Fruit fly (Drosophila melanogaster) whole organism, embryonic: Measurements from ENCODE around the gene Lipt2.

Experiments used
- Ada2b ChIP-seq: fragments of 200-800 bp; sonication (Bioruptor generic); IDR thresholded peaks from 2 replicates; pipeline ENCODE4 v1.3.6; 2022; ENCODE audit warnings: missing biosample characterization, missing genetic modification characterization
- CG10321 ChIP-seq: fragments of 200-800 bp; sonication (Bioruptor generic); IDR thresholded peaks from 2 replicates; pipeline ENCODE4 v1.3.6; 2022; ENCODE audit warnings: missing biosample characterization, missing genetic modification characterization
- CG11398 ChIP-seq: fragments of 200-800 bp; sonication (Bioruptor generic); optimal IDR thresholded peaks from 2 replicates; lab custom pipeline; 2016; ENCODE audit warnings: missing biosample characterization, missing genetic modification characterization
- CG11696 ChIP-seq: fragments of 200-800 bp; sonication (Bioruptor generic); IDR thresholded peaks from 2 replicates; pipeline ENCODE4 v1.3.6; 2022; ENCODE audit warnings: missing biosample characterization, missing genetic modification characterization
- CG12391 ChIP-seq: fragments of 200-800 bp; sonication (Bioruptor generic); optimal IDR thresholded peaks from 3 replicates; lab custom pipeline; 2018; ENCODE audit warnings: missing biosample characterization, mild to moderate bottlenecking, missing genetic modification characterization, moderate library complexity
- CG15514 ChIP-seq: fragments of 200-800 bp; sonication (Bioruptor generic); optimal IDR thresholded peaks from 3 replicates; lab custom pipeline; 2017; ENCODE audit warnings: missing biosample characterization, missing genetic modification characterization, mild to moderate bottlenecking, moderate library complexity, missing genetic modification reagents
- CG16779 ChIP-seq: fragments of 200-800 bp; sonication (Bioruptor generic); IDR thresholded peaks from 2 replicates; pipeline ENCODE4 v1.3.6; 2022; ENCODE audit warnings: missing biosample characterization, missing genetic modification characterization
- CG17328 ChIP-seq: fragments of 200-800 bp; sonication (Bioruptor generic); IDR thresholded peaks from 2 replicates; pipeline ENCODE4 v1.3.6; 2022; ENCODE audit warnings: missing biosample characterization, missing genetic modification characterization
- CG17361 ChIP-seq: fragments of 200-800 bp; sonication (Bioruptor generic); IDR thresholded peaks from 3 replicates; pipeline ENCODE4 v1.3.6; 2022; ENCODE audit warnings: missing biosample characterization, missing genetic modification characterization
- CG17568 ChIP-seq: fragments of 200-800 bp; sonication (Bioruptor generic); optimal IDR thresholded peaks from 2 replicates; lab custom pipeline; 2018; ENCODE audit warnings: missing biosample characterization, mild to moderate bottlenecking, missing genetic modification characterization, moderate library complexity
- CG18764 ChIP-seq: fragments of 200-800 bp; sonication (Bioruptor generic); optimal IDR thresholded peaks from 3 replicates; lab custom pipeline; 2016; ENCODE audit warnings: missing biosample characterization, missing genetic modification characterization
- CG2712 ChIP-seq: fragments of 200-800 bp; optimal IDR thresholded peaks from 3 replicates; lab custom pipeline; 2019; ENCODE audit warnings: missing biosample characterization, mild to moderate bottlenecking, missing genetic modification characterization, moderate library complexity
- CG30020 ChIP-seq: fragments of 200-800 bp; optimal IDR thresholded peaks from 2 replicates; lab custom pipeline; 2019; ENCODE audit warnings: missing biosample characterization, mild to moderate bottlenecking, missing genetic modification characterization, moderate library complexity
- CG3163 ChIP-seq: fragments of 200-800 bp; sonication (Bioruptor generic); optimal IDR thresholded peaks from 3 replicates; lab custom pipeline; 2016; ENCODE audit warnings: missing biosample characterization, missing genetic modification characterization
- CG3838 ChIP-seq: fragments of 200-800 bp; sonication (Bioruptor generic); optimal IDR thresholded peaks from 3 replicates; lab custom pipeline; 2016; ENCODE audit warnings: missing biosample characterization, missing genetic modification characterization
- CG4730 ChIP-seq: fragments of 200-800 bp; sonication (Bioruptor generic); IDR thresholded peaks from 2 replicates; pipeline ENCODE4 v1.3.6; 2022; ENCODE audit warnings: missing biosample characterization, missing genetic modification characterization
- CG6654 ChIP-seq: fragments of 200-800 bp; sonication (Bioruptor generic); optimal IDR thresholded peaks from 2 replicates; lab custom pipeline; 2017; ENCODE audit warnings: missing biosample characterization, mild to moderate bottlenecking, missing genetic modification characterization
- CG7745 ChIP-seq: fragments of 200-800 bp; sonication (Bioruptor generic); optimal IDR thresholded peaks from 2 replicates; lab custom pipeline; 2018; ENCODE audit warnings: missing biosample characterization, mild to moderate bottlenecking, missing genetic modification characterization, moderate library complexity
- CG8290 ChIP-seq, 3 experiments: fragments of 200-800 bp; sonication (Bioruptor generic); optimal IDR thresholded peaks; 2 replicates each; lab custom pipeline; 2016 to 2019; ENCODE audit warnings: missing biosample characterization in 3 of 3, missing genetic modification characterization in 3 of 3, mild to moderate bottlenecking in 2 of 3, moderate library complexity in 1 of 3
- CG9437 ChIP-seq: fragments of 200-800 bp; sonication (Bioruptor generic); optimal IDR thresholded peaks from 2 replicates; lab custom pipeline; 2018; ENCODE audit warnings: missing biosample characterization, mild to moderate bottlenecking, missing genetic modification characterization
- CG9727 ChIP-seq: fragments of 200-800 bp; sonication (Bioruptor generic); optimal IDR thresholded peaks from 3 replicates; lab custom pipeline; 2017; ENCODE audit warnings: missing biosample characterization, mild to moderate bottlenecking, missing genetic modification characterization
- Hand ChIP-seq: fragments of 200-800 bp; sonication (Bioruptor generic); optimal IDR thresholded peaks from 2 replicates; lab custom pipeline; 2017; ENCODE audit warnings: mild to moderate bottlenecking, missing biosample characterization, missing genetic modification reagents, missing genetic modification characterization
- Hr3 ChIP-seq: fragments of 200-800 bp; sonication (Bioruptor generic); optimal IDR thresholded peaks from 3 replicates; lab custom pipeline; 2016; ENCODE audit warnings: missing biosample characterization, missing genetic modification characterization
- Hr39 ChIP-seq: fragments of >200 bp; optimal IDR thresholded peaks from 2 replicates; lab custom pipeline; 2017
- Lhr ChIP-seq: fragments of 200-800 bp; sonication (Bioruptor generic); optimal IDR thresholded peaks from 3 replicates; lab custom pipeline; 2017; ENCODE audit warnings: mild to moderate bottlenecking, missing biosample characterization, missing genetic modification reagents, missing genetic modification characterization
- Max ChIP-seq: fragments of 200-800 bp; sonication (Bioruptor generic); optimal IDR thresholded peaks from 2 replicates; lab custom pipeline; 2016; ENCODE audit warnings: missing biosample characterization, mild to moderate bottlenecking, missing genetic modification characterization
- NC2α ChIP-seq: fragments of 200-800 bp; sonication (Bioruptor generic); optimal IDR thresholded peaks from 2 replicates; lab custom pipeline; 2016; ENCODE audit warnings: missing biosample characterization, missing genetic modification characterization
- Neu2 ChIP-seq: fragments of 200-800 bp; sonication (Bioruptor generic); optimal IDR thresholded peaks from 3 replicates; lab custom pipeline; 2016; ENCODE audit warnings: missing biosample characterization, missing genetic modification characterization, borderline replicate concordance
- Ssrp ChIP-seq: fragments of 200-800 bp; sonication (Bioruptor generic); optimal IDR thresholded peaks from 2 replicates; lab custom pipeline; 2018; ENCODE audit warnings: missing biosample characterization, mild to moderate bottlenecking, missing genetic modification characterization, moderate library complexity
- TFAM ChIP-seq: fragments of 200-800 bp; sonication (Bioruptor generic); optimal IDR thresholded peaks from 2 replicates; lab custom pipeline; 2017; ENCODE audit warnings: missing biosample characterization, missing genetic modification characterization, inconsistent platforms
- Usf ChIP-seq: fragments of 200-800 bp; sonication (Bioruptor generic); optimal IDR thresholded peaks from 2 replicates; lab custom pipeline; 2017; ENCODE audit warnings: missing genotype, missing biosample characterization, missing genetic modification characterization
- Vsx1 ChIP-seq: fragments of 200-800 bp; sonication (Bioruptor generic); optimal IDR thresholded peaks from 2 replicates; lab custom pipeline; 2017; ENCODE audit warnings: missing biosample characterization, mild to moderate bottlenecking, missing genetic modification characterization, missing genetic modification reagents
- cas ChIP-seq: fragments of 200-800 bp; sonication (Bioruptor generic); IDR thresholded peaks from 2 replicates; pipeline ENCODE4 v1.3.6; 2022; ENCODE audit warnings: missing biosample characterization, missing genetic modification characterization
- chm ChIP-seq: fragments of 200-800 bp; sonication (Bioruptor generic); IDR thresholded peaks from 2 replicates; pipeline ENCODE4 v1.3.6; 2022; ENCODE audit warnings: missing biosample characterization, missing genetic modification characterization
- chn ChIP-seq: fragments of 200-800 bp; sonication (Bioruptor generic); optimal IDR thresholded peaks from 2 replicates; lab custom pipeline; 2016; ENCODE audit warnings: missing biosample characterization, missing genetic modification characterization
- ci ChIP-seq: fragments of 200-800 bp; sonication (Bioruptor generic); IDR thresholded peaks from 3 replicates; pipeline ENCODE4 v1.3.6; 2022; ENCODE audit warnings: missing biosample characterization, missing genetic modification characterization
- disco-r ChIP-seq: fragments of 200-800 bp; sonication (Bioruptor generic); optimal IDR thresholded peaks from 2 replicates; lab custom pipeline; 2016; ENCODE audit warnings: missing biosample characterization, missing genetic modification characterization
- emc ChIP-seq: fragments of 200-800 bp; sonication (Bioruptor generic); optimal IDR thresholded peaks from 2 replicates; lab custom pipeline; 2016; ENCODE audit warnings: missing biosample characterization, missing genetic modification characterization
- exex ChIP-seq: fragments of 200-800 bp; sonication (Bioruptor generic); optimal IDR thresholded peaks from 4 replicates; lab custom pipeline; 2018; ENCODE audit warnings: missing biosample characterization, mild to moderate bottlenecking, missing genetic modification characterization, moderate library complexity
- eyg ChIP-seq: fragments of 200-800 bp; sonication (Bioruptor generic); optimal IDR thresholded peaks from 3 replicates; lab custom pipeline; 2016; ENCODE audit warnings: missing biosample characterization, missing genetic modification characterization
- fd102C ChIP-seq: fragments of 200-800 bp; sonication (Bioruptor generic); optimal IDR thresholded peaks from 2 replicates; lab custom pipeline; 2018; ENCODE audit warnings: missing biosample characterization, mild to moderate bottlenecking, missing genetic modification characterization, moderate library complexity
- fd3F ChIP-seq: fragments of 200-800 bp; sonication (Bioruptor generic); optimal IDR thresholded peaks from 2 replicates; lab custom pipeline; 2018; ENCODE audit warnings: missing biosample characterization, mild to moderate bottlenecking, missing genetic modification characterization, moderate library complexity
- gcm ChIP-seq: fragments of 200-800 bp; sonication (Bioruptor generic); optimal IDR thresholded peaks from 2 replicates; lab custom pipeline; 2019; ENCODE audit warnings: missing biosample characterization, mild to moderate bottlenecking, missing genetic modification characterization, moderate library complexity
- grau ChIP-seq: fragments of 200-800 bp; optimal IDR thresholded peaks from 3 replicates; lab custom pipeline; 2019; ENCODE audit warnings: missing biosample characterization, mild to moderate bottlenecking, missing genetic modification characterization, moderate library complexity
- hb ChIP-seq: fragments of 200-800 bp; sonication (Bioruptor generic); IDR thresholded peaks from 3 replicates; pipeline ENCODE4 v1.3.6; 2022; ENCODE audit warnings: missing biosample characterization, missing genetic modification characterization; ENCODE audit not compliant: partially characterized antibody
- lov ChIP-seq, 2 experiments: fragments of 200-800 bp in 1 of 2; fragments of >200 bp in 1 of 2; sonication (Bioruptor generic) in 1 of 2; IDR thresholded peaks in 1 of 2; optimal IDR thresholded peaks in 1 of 2; 2 replicates in 1 of 2; 3 replicates in 1 of 2; pipeline versions ENCODE4 v1.3.6 to Lab custom; 2017 to 2022; ENCODE audit warnings: missing biosample characterization in 1 of 2, missing genetic modification characterization in 1 of 2
- oc ChIP-seq: fragments of 200-800 bp; sonication (Bioruptor generic); optimal IDR thresholded peaks from 2 replicates; lab custom pipeline; 2018; ENCODE audit warnings: missing biosample characterization, mild to moderate bottlenecking, missing genetic modification characterization, moderate library complexity
- otp ChIP-seq: fragments of 200-800 bp; sonication (Bioruptor generic); IDR thresholded peaks from 3 replicates; pipeline ENCODE4, ENCODE4 v1.3.6; 2022; ENCODE audit warnings: missing biosample characterization, missing genetic modification characterization
- sisA ChIP-seq: fragments of 200-800 bp; sonication (Bioruptor generic); IDR thresholded peaks from 2 replicates; pipeline ENCODE4 v1.3.6; 2022; ENCODE audit warnings: missing biosample characterization, missing genetic modification characterization
- zf30C ChIP-seq: fragments of 200-800 bp; sonication (Bioruptor generic); optimal IDR thresholded peaks from 3 replicates; lab custom pipeline; 2018; ENCODE audit warnings: missing biosample characterization, mild to moderate bottlenecking, missing genetic modification characterization

Gene Lipt2

DNA sequence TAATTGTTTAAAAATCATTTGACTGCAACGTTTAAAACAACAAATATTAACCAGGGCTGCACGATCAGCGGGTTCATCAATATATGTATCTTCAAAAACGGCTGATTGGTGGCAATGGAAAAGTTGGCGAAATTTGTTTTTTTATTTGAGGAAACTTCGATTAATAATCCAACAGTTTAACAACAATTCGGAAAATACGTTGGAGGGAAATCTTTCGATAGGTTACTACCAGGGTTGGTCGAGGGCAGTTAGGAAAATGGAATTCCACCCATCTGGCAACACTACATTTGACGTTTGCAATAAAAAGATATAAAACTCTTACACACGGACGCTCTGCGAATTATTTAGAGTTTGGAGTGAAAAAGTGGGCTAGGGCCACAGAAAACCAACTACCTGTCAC is at the start of gene Lipt2, which contains the start of gene CG14650:
Gene Lipt2 (minus strand): TSS at position 217 of the 400 bp plus-strand sequence.
Gene CG14650 (plus strand): TSS at position 275 of the 400 bp plus-strand sequence.
- TF ChIP-seq ci (GFP tag; lab: Robert Waterston, UW) = peak; percentile 39; the same call in 1 of the 3 replicates
- TF ChIP-seq CG10321 = no peak
- no peak for TF ChIP-seq Usf
- no peak for TF ChIP-seq Neu2
- TF ChIP-seq emc (GFP tag; lab: Kevin White, UChicago) = peak; percentile 34
- TF ChIP-seq CG16779 (GFP tag; lab: Robert Waterston, UW) = no peak
- peak; percentile 12 for TF ChIP-seq disco-r (GFP tag; lab: Kevin White, UChicago)
- TF ChIP-seq TFAM (GFP tag; lab: Kevin White, UChicago) = no peak
- TF ChIP-seq eyg (GFP tag; lab: Kevin White, UChicago) = no peak
- TF ChIP-seq grau (tag; lab: Kevin White, UChicago) = peak; percentile 60
- peak; percentile 79 for TF ChIP-seq CG30020
- TF ChIP-seq hb (GFP tag; lab: Robert Waterston, UW) = no peak
- peak; percentile 36 for TF ChIP-seq gcm (GFP tag; lab: Kevin White, UChicago)
- TF ChIP-seq Max (GFP tag; lab: Kevin White, UChicago) = no peak
- TF ChIP-seq fd3F (GFP tag; lab: Kevin White, UChicago) = peak; percentile 22
- TF ChIP-seq CG3163 (GFP tag; lab: Kevin White, UChicago) = peak; percentile 79
- no peak for TF ChIP-seq fd102C
- no peak for TF ChIP-seq zf30C
- TF ChIP-seq CG9437 (GFP tag; lab: Kevin White, UChicago) = peak; percentile 54
- TF ChIP-seq CG17328 (GFP tag; lab: Robert Waterston, UW) = 0 out of 2 replicates have a peak, but pooled peaks have one; percentile 25
- peak; percentile 60 for TF ChIP-seq CG2712
- no peak for TF ChIP-seq CG11696
- no peak for TF ChIP-seq oc (tag; lab: Kevin White, UChicago)
- TF ChIP-seq CG12391 (tag; lab: Kevin White, UChicago) = peak; percentile 73
- TF ChIP-seq Hand (GFP tag; lab: Kevin White, UChicago) = no peak
- no peak for TF ChIP-seq CG3838 (GFP tag; lab: Kevin White, UChicago)
- TF ChIP-seq exex (tag; lab: Kevin White, UChicago) = no peak
- no peak for TF ChIP-seq CG6654
- no peak for TF ChIP-seq CG8290 (GFP tag; optimal IDR thresholded peaks at IDR 0.05; lab: Kevin White, UChicago)
- no peak for TF ChIP-seq CG8290 (tag; optimal IDR thresholded peaks at IDR 0.05; lab: Kevin White, UChicago)
- 0 out of 3 replicates have a peak, but pooled peaks have one; percentile 38 for TF ChIP-seq otp (GFP tag; lab: Robert Waterston, UW)
- TF ChIP-seq CG9727 = peak; percentile 33
- no peak for TF ChIP-seq Hr39
- TF ChIP-seq Ssrp = peak; percentile 32
- TF ChIP-seq CG11398 = no peak
- TF ChIP-seq Hr3 (GFP tag; lab: Kevin White, UChicago) = peak; percentile 57
- no peak for TF ChIP-seq Ada2b (GFP tag; lab: Robert Waterston, UW)
- no peak for TF ChIP-seq Vsx1 (GFP tag; lab: Kevin White, UChicago)
- peak; percentile 40; the same call in 1 of the 2 replicates for TF ChIP-seq sisA (GFP tag; lab: Robert Waterston, UW)
- TF ChIP-seq Lhr (GFP tag; lab: Kevin White, UChicago) = peak; percentile 31
- no peak for TF ChIP-seq lov (optimal IDR thresholded peaks at IDR 0.05; lab: Kevin White, UChicago)
- no peak for TF ChIP-seq lov (GFP tag; IDR thresholded peaks at IDR 0.05; lab: Robert Waterston, UW)
- TF ChIP-seq CG4730 (GFP tag; lab: Robert Waterston, UW) = no peak
- no peak for TF ChIP-seq cas (GFP tag; lab: Robert Waterston, UW)
- TF ChIP-seq CG15514 = peak; percentile 74
- no peak; the same call in 1 of the 3 replicates for TF ChIP-seq CG17361 (GFP tag; lab: Robert Waterston, UW)
- peak; percentile 37 for TF ChIP-seq CG18764 (GFP tag; lab: Kevin White, UChicago)
- peak; percentile 8 for TF ChIP-seq NC2α
- TF ChIP-seq CG7745 (tag; lab: Kevin White, UChicago) = no peak
- TF ChIP-seq chn = peak; percentile 75
- TF ChIP-seq chm (GFP tag; lab: Robert Waterston, UW) = no peak
- no peak for TF ChIP-seq CG17568 (GFP tag; lab: Kevin White, UChicago)
